Worm (Caenorhabditis elegans) whole organism, late embryonic: ENCODE data around the gene F08G2.5.

Experiments
- K02D7.2 ChIP-seq: sonication (generic microtip); optimal IDR thresholded peaks from 2 replicates; lab custom pipeline; 2017; ENCODE audit warnings: mild to moderate bottlenecking, missing genetic modification characterization, missing compliant biosample characterization
- ama-1 ChIP-seq: fragments of 150-350 bp; optimal IDR thresholded peaks from 2 replicates; lab custom pipeline; 2014
- elt-2 ChIP-seq: sonication (generic microtip); optimal IDR thresholded peaks from 2 replicates; lab custom pipeline; 2016; ENCODE audit warnings: missing genetic modification reagents, missing genetic modification characterization, missing compliant biosample characterization
- gmeb-2 ChIP-seq: sonication (generic microtip); optimal IDR thresholded peaks from 2 replicates; lab custom pipeline; 2016; ENCODE audit warnings: missing genetic modification characterization, inconsistent platforms, missing compliant biosample characterization
- lin-11 ChIP-seq: fragments of 200-800 bp; sonication (Bioruptor generic); optimal IDR thresholded peaks from 2 replicates; lab custom pipeline; 2018; ENCODE audit warnings: mild to moderate bottlenecking, missing genetic modification characterization, missing compliant biosample characterization
- nhr-11 ChIP-seq: fragments of 150-350 bp; optimal IDR thresholded peaks from 2 replicates; lab custom pipeline; 2014; ENCODE audit warnings: missing biosample characterization, missing genetic modification characterization
- pag-3 ChIP-seq: sonication (generic microtip); optimal IDR thresholded peaks from 2 replicates; lab custom pipeline; 2016; ENCODE audit warnings: missing compliant biosample characterization, missing genetic modification characterization, borderline replicate concordance
- ref-2 ChIP-seq: sonication (generic microtip); optimal IDR thresholded peaks from 2 replicates; lab custom pipeline; 2016; ENCODE audit warnings: missing genetic modification characterization, missing compliant biosample characterization
- sdc-2 ChIP-seq: sonication (generic microtip); optimal IDR thresholded peaks from 2 replicates; lab custom pipeline; 2016; ENCODE audit warnings: missing genotype, missing genetic modification characterization, missing compliant biosample characterization
- sox-4 ChIP-seq: sonication (generic microtip); optimal IDR thresholded peaks from 2 replicates; lab custom pipeline; 2017; ENCODE audit warnings: mild to moderate bottlenecking, missing genetic modification characterization, inconsistent platforms, missing compliant biosample characterization
- tbx-2 ChIP-seq: sonication (generic microtip); optimal IDR thresholded peaks from 2 replicates; lab custom pipeline; 2016; ENCODE audit warnings: missing genetic modification characterization, missing compliant biosample characterization
- tbx-7 ChIP-seq: sonication (generic microtip); optimal IDR thresholded peaks from 2 replicates; lab custom pipeline; 2016; ENCODE audit warnings: missing genotype, missing genetic modification characterization, missing compliant biosample characterization
- ztf-16 ChIP-seq: sonication (generic microtip); optimal IDR thresholded peaks from 2 replicates; lab custom pipeline; 2017; ENCODE audit warnings: missing genetic modification characterization, missing compliant biosample characterization

ce11 chrII:13841106-13841854 lies 7.8 kb upstream of the F08G2.5 start, which contains the start of gene F08G2.7:
- no peak for TF ChIP-seq nhr-11
- no peak for TF ChIP-seq sox-4 (tag; lab: Kevin White, UChicago)
- no peak for TF ChIP-seq K02D7.2 (tag; lab: Kevin White, UChicago)
- TF ChIP-seq gmeb-2 (tag; lab: Kevin White, UChicago): no peak
- TF ChIP-seq ztf-16: no peak
- no peak for TF ChIP-seq tbx-7 (tag; lab: Kevin White, UChicago)
- TF ChIP-seq lin-11: no peak
- TF ChIP-seq ama-1 (lab: Kevin White, UChicago): no peak
- TF ChIP-seq tbx-2 (tag; lab: Kevin White, UChicago): no peak
- no peak for TF ChIP-seq elt-2 (tag; lab: Kevin White, UChicago)
- TF ChIP-seq sdc-2: no peak
- TF ChIP-seq ref-2 (tag; lab: Kevin White, UChicago): no peak
- TF ChIP-seq pag-3 (tag; lab: Kevin White, UChicago): no peak
